Fruit fly (Drosophila melanogaster) whole organism, embryonic: ENCODE measurements around the gene CG4629.

Experiments
- B-H1 ChIP-seq: fragments of 200-800 bp; sonication (Bioruptor generic); IDR thresholded peaks from 3 replicates; pipeline ENCODE4 v1.3.6; 2022; ENCODE audit warnings: missing biosample characterization, missing genetic modification characterization
- B-H2 ChIP-seq: fragments of 200-800 bp; sonication (Bioruptor generic); optimal IDR thresholded peaks from 2 replicates; lab custom pipeline; 2018; ENCODE audit warnings: missing biosample characterization, mild to moderate bottlenecking, missing genetic modification characterization
- CG10366 ChIP-seq: fragments of 200-800 bp; sonication (Bioruptor generic); IDR thresholded peaks from 2 replicates; pipeline ENCODE4 v1.3.6; 2022; ENCODE audit warnings: missing biosample characterization, missing genetic modification characterization
- CG11504 ChIP-seq: fragments of 200-800 bp; sonication (Bioruptor generic); optimal IDR thresholded peaks from 3 replicates; lab custom pipeline; 2019; ENCODE audit warnings: missing biosample characterization, mild to moderate bottlenecking, missing genetic modification characterization, moderate library complexity
- CG12155 ChIP-seq: fragments of 200-800 bp; sonication (Bioruptor generic); optimal IDR thresholded peaks from 3 replicates; lab custom pipeline; 2016; ENCODE audit warnings: missing biosample characterization, missing genetic modification characterization
- CG14014 ChIP-seq: fragments of 200-800 bp; sonication (Bioruptor generic); IDR thresholded peaks from 2 replicates; pipeline ENCODE4 v1.3.6; 2022; ENCODE audit warnings: missing biosample characterization, missing genetic modification characterization
- CG14860 ChIP-seq: fragments of 200-800 bp; sonication (Bioruptor generic); IDR thresholded peaks from 3 replicates; pipeline ENCODE4 v1.3.6; 2022; ENCODE audit warnings: missing biosample characterization, missing genetic modification characterization; ENCODE audit not compliant: partially characterized antibody
- CG17385 ChIP-seq: fragments of 200-800 bp; sonication (Bioruptor generic); optimal IDR thresholded peaks from 3 replicates; lab custom pipeline; 2018; ENCODE audit warnings: missing biosample characterization, mild to moderate bottlenecking, missing genetic modification characterization
- CG2129 ChIP-seq: fragments of 200-800 bp; sonication (Bioruptor generic); IDR thresholded peaks from 2 replicates; pipeline ENCODE4 v1.3.6; 2022; ENCODE audit warnings: missing biosample characterization, missing genetic modification characterization; ENCODE audit not compliant: partially characterized antibody
- CG31441 ChIP-seq: fragments of 200-800 bp; sonication (Bioruptor generic); IDR thresholded peaks from 2 replicates; pipeline ENCODE4 v1.3.6; 2022; ENCODE audit warnings: missing biosample characterization, missing genetic modification characterization
- CG34224 ChIP-seq: fragments of 200-800 bp; sonication (Bioruptor generic); IDR thresholded peaks from 3 replicates; pipeline ENCODE4 v1.3.6; 2022; ENCODE audit warnings: missing biosample characterization, missing genetic modification characterization; ENCODE audit not compliant: partially characterized antibody
- CG8281 ChIP-seq: fragments of 200-800 bp; sonication (Bioruptor generic); optimal IDR thresholded peaks from 2 replicates; lab custom pipeline; 2018; ENCODE audit warnings: missing biosample characterization, mild to moderate bottlenecking, missing genetic modification characterization, moderate library complexity
- CG8924 ChIP-seq: fragments of 200-800 bp; optimal IDR thresholded peaks from 3 replicates; lab custom pipeline; 2019; ENCODE audit warnings: missing biosample characterization, mild to moderate bottlenecking, missing genetic modification characterization, moderate library complexity
- CG9215 ChIP-seq: fragments of 200-800 bp; sonication (Bioruptor generic); IDR thresholded peaks from 2 replicates; pipeline ENCODE4 v1.3.6; 2022; ENCODE audit warnings: missing biosample characterization, missing genetic modification characterization
- CG9797 ChIP-seq: fragments of 200-800 bp; sonication (Bioruptor generic); optimal IDR thresholded peaks from 3 replicates; lab custom pipeline; 2018; ENCODE audit warnings: missing biosample characterization, mild to moderate bottlenecking, missing genetic modification characterization
- CrebB ChIP-seq: fragments of 200-800 bp; sonication (Bioruptor generic); optimal IDR thresholded peaks from 3 replicates; lab custom pipeline; 2018; ENCODE audit warnings: missing biosample characterization, mild to moderate bottlenecking, missing genetic modification characterization
- Ets97D ChIP-seq: fragments of 200-800 bp; sonication (Bioruptor generic); optimal IDR thresholded peaks from 3 replicates; lab custom pipeline; 2016; ENCODE audit warnings: missing biosample characterization, missing genetic modification characterization
- Fer1 ChIP-seq: fragments of 200-800 bp; sonication (Bioruptor generic); optimal IDR thresholded peaks from 2 replicates; lab custom pipeline; 2017; ENCODE audit warnings: missing biosample characterization, mild to moderate bottlenecking, missing genetic modification characterization
- HmgZ ChIP-seq: fragments of 200-800 bp; sonication (Bioruptor generic); optimal IDR thresholded peaks from 2 replicates; lab custom pipeline; 2018; ENCODE audit warnings: missing biosample characterization, mild to moderate bottlenecking, missing genetic modification characterization
- Myb ChIP-seq: fragments of 200-800 bp; sonication (Bioruptor generic); optimal IDR thresholded peaks from 2 replicates; lab custom pipeline; 2016; ENCODE audit warnings: missing biosample characterization, missing genetic modification characterization
- NC2β ChIP-seq: fragments of 200-800 bp; sonication (Bioruptor generic); optimal IDR thresholded peaks from 2 replicates; lab custom pipeline; 2016; ENCODE audit warnings: missing biosample characterization, missing genetic modification characterization
- Scr ChIP-seq: fragments of 200-800 bp; sonication (Bioruptor generic); IDR thresholded peaks from 2 replicates; pipeline ENCODE4 v1.3.6; 2022; ENCODE audit warnings: missing biosample characterization, missing genetic modification characterization; ENCODE audit not compliant: partially characterized antibody
- ara ChIP-seq: fragments of 200-800 bp; sonication (Bioruptor generic); IDR thresholded peaks from 2 replicates; pipeline ENCODE4 v1.3.6; 2022; ENCODE audit warnings: missing biosample characterization, missing genetic modification characterization
- bab2 ChIP-seq: fragments of 200-800 bp; sonication (Bioruptor generic); optimal IDR thresholded peaks from 2 replicates; lab custom pipeline; 2016; ENCODE audit warnings: missing biosample characterization, missing genetic modification characterization
- bowl ChIP-seq: fragments of 200-800 bp; sonication (Bioruptor generic); IDR thresholded peaks from 2 replicates; pipeline ENCODE4 v1.3.6; 2022; ENCODE audit warnings: missing biosample characterization, missing genetic modification characterization
- bsh ChIP-seq, 2 experiments: fragments of 200-800 bp; sonication (Bioruptor generic); optimal IDR thresholded peaks; 2 replicates each; lab custom pipeline; 2017 to 2018; ENCODE audit warnings: mild to moderate bottlenecking in 2 of 2, missing biosample characterization in 2 of 2, missing genetic modification characterization in 2 of 2, moderate library complexity in 1 of 2
- chn ChIP-seq: fragments of 200-800 bp; sonication (Bioruptor generic); optimal IDR thresholded peaks from 2 replicates; lab custom pipeline; 2016; ENCODE audit warnings: missing biosample characterization, missing genetic modification characterization
- crp ChIP-seq, 2 experiments: fragments of 200-800 bp; sonication (Bioruptor generic); optimal IDR thresholded peaks; 2 replicates in 1 of 2; 3 replicates in 1 of 2; lab custom pipeline; 2017; ENCODE audit warnings: missing biosample characterization in 2 of 2, missing genetic modification characterization in 2 of 2, mild to moderate bottlenecking in 1 of 2, moderate library complexity in 1 of 2
- dysf ChIP-seq: fragments of 200-800 bp; sonication (Bioruptor generic); IDR thresholded peaks from 3 replicates; pipeline ENCODE4 v1.3.6; 2022; ENCODE audit warnings: missing biosample characterization, missing genetic modification characterization
- ems ChIP-seq: fragments of 200-800 bp; sonication (Bioruptor generic); optimal IDR thresholded peaks from 3 replicates; lab custom pipeline; 2016; ENCODE audit warnings: missing biosample characterization, missing genetic modification characterization
- gro ChIP-seq: fragments of 200-800 bp; sonication (Bioruptor generic); optimal IDR thresholded peaks from 2 replicates; lab custom pipeline; 2016; ENCODE audit warnings: missing biosample characterization, missing genetic modification characterization
- hb ChIP-seq: fragments of 200-800 bp; sonication (Bioruptor generic); IDR thresholded peaks from 3 replicates; pipeline ENCODE4 v1.3.6; 2022; ENCODE audit warnings: missing biosample characterization, missing genetic modification characterization; ENCODE audit not compliant: partially characterized antibody
- hkb ChIP-seq, 2 experiments: fragments of 200-800 bp in 1 of 2; fragments of >200 bp in 1 of 2; sonication (Bioruptor generic) in 1 of 2; IDR thresholded peaks in 1 of 2; optimal IDR thresholded peaks in 1 of 2; 2 replicates each; pipeline versions ENCODE4 v1.3.6 to Lab custom; 2017 to 2022; ENCODE audit warnings: missing biosample characterization in 1 of 2, missing genetic modification characterization in 1 of 2
- ind ChIP-seq: fragments of 200-800 bp; sonication (Bioruptor generic); optimal IDR thresholded peaks from 3 replicates; lab custom pipeline; 2016; ENCODE audit warnings: missing biosample characterization, missing genetic modification characterization
- inv ChIP-seq: fragments of 200-800 bp; sonication (Bioruptor generic); IDR thresholded peaks from 2 replicates; pipeline ENCODE4 v1.3.6; 2022; ENCODE audit warnings: missing biosample characterization, missing genetic modification characterization; ENCODE audit not compliant: partially characterized antibody
- kah ChIP-seq: fragments of 200-800 bp; sonication (Bioruptor generic); optimal IDR thresholded peaks from 2 replicates; lab custom pipeline; 2018; ENCODE audit warnings: missing biosample characterization, mild to moderate bottlenecking, missing genetic modification characterization
- lilli ChIP-seq: fragments of 200-800 bp; sonication (Bioruptor generic); optimal IDR thresholded peaks from 3 replicates; lab custom pipeline; 2016; ENCODE audit warnings: missing biosample characterization, missing genetic modification characterization
- lov ChIP-seq, 2 experiments: fragments of 200-800 bp in 1 of 2; fragments of >200 bp in 1 of 2; sonication (Bioruptor generic) in 1 of 2; IDR thresholded peaks in 1 of 2; optimal IDR thresholded peaks in 1 of 2; 2 replicates in 1 of 2; 3 replicates in 1 of 2; pipeline versions ENCODE4 v1.3.6 to Lab custom; 2017 to 2022; ENCODE audit warnings: missing biosample characterization in 1 of 2, missing genetic modification characterization in 1 of 2
- mld ChIP-seq: fragments of 200-800 bp; sonication (Bioruptor generic); IDR thresholded peaks from 3 replicates; pipeline ENCODE4 v1.3.6; 2022; ENCODE audit warnings: missing biosample characterization, missing genetic modification characterization; ENCODE audit not compliant: partially characterized antibody
- nmo ChIP-seq: fragments of 200-800 bp; sonication (Bioruptor generic); optimal IDR thresholded peaks from 2 replicates; lab custom pipeline; 2018; ENCODE audit warnings: missing biosample characterization, mild to moderate bottlenecking, missing genetic modification characterization, moderate library complexity
- pan ChIP-seq, 4 experiments: fragments of >200 bp in 3 of 4; fragments of 200-800 bp in 1 of 4; sonication (Bioruptor generic) in 1 of 4; optimal IDR thresholded peaks in 3 of 4; IDR thresholded peaks in 1 of 4; 2 replicates each; pipeline versions ENCODE4 v1.3.6 to Lab custom; 2017 to 2022; ENCODE audit warnings: missing biosample characterization in 2 of 4, missing genetic modification characterization in 2 of 4, mixed read lengths in 1 of 4
- pita ChIP-seq: fragments of 200-800 bp; sonication (Bioruptor generic); optimal IDR thresholded peaks from 2 replicates; lab custom pipeline; 2017; ENCODE audit warnings: missing biosample characterization, mild to moderate bottlenecking, missing genetic modification characterization
- prd ChIP-seq, 3 experiments: fragments of >200 bp in 2 of 3; fragments of 200-800 bp in 1 of 3; sonication (Bioruptor generic) in 1 of 3; optimal IDR thresholded peaks in 2 of 3; IDR thresholded peaks in 1 of 3; 2 replicates in 2 of 3; 3 replicates in 1 of 3; pipeline versions ENCODE4 v1.3.6 to Lab custom; 2017 to 2022; ENCODE audit warnings: missing biosample characterization in 1 of 3, missing genetic modification characterization in 1 of 3
- shn ChIP-seq: fragments of 200-800 bp; sonication (Bioruptor generic); optimal IDR thresholded peaks from 3 replicates; lab custom pipeline; 2016; ENCODE audit warnings: missing biosample characterization, missing genetic modification characterization
- slbo ChIP-seq: fragments of 200-800 bp; sonication (Bioruptor generic); IDR thresholded peaks from 2 replicates; pipeline ENCODE4 v1.3.6; 2022; ENCODE audit warnings: missing biosample characterization, missing genetic modification characterization
- sob ChIP-seq: fragments of 200-800 bp; sonication (Bioruptor generic); IDR thresholded peaks from 2 replicates; pipeline ENCODE4 v1.3.6; 2022; ENCODE audit warnings: missing biosample characterization, missing genetic modification characterization
- sqz ChIP-seq: fragments of 200-800 bp; sonication (Bioruptor generic); optimal IDR thresholded peaks from 3 replicates; lab custom pipeline; 2018; ENCODE audit warnings: missing biosample characterization, mild to moderate bottlenecking, missing genetic modification characterization

Gene CG4629

DNA sequence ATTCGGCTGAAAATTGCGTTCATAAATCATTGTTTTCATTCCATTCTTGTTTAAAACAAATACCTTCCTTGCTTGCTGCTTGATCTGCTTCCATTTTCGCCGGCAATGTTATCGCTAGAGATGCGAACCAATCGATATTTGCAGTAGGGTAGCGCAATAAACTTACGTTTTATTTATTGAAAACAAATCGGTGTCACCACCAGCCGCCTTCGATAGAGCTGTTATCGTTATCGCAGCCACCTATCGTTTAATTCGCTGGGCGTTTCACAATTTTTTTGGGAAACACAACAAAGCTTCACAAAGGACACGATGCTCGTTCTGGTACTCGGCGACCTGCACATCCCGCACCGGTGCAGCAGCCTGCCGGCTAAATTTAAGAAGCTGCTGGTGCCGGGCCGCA is 48.2 kb upstream of the CG4629 start, which contains the start of the genes Tfb4 and Vps29 (continued):
- no peak for TF ChIP-seq prd (optimal IDR thresholded peaks at IDR 0.05; lab: Kevin White, UChicago)
- TF ChIP-seq prd (GFP tag; IDR thresholded peaks at IDR 0.05; lab: Robert Waterston, UW), result peak; percentile 31; the same call in 1 of the 3 replicates
- no peak for TF ChIP-seq sqz (GFP tag; lab: Kevin White, UChicago)
- TF ChIP-seq CG31441 (GFP tag; lab: Robert Waterston, UW), result no peak
- TF ChIP-seq lilli (GFP tag; lab: Kevin White, UChicago), result peak; percentile 82
- peak in 1 of 2 experiments; percentile 61 for TF ChIP-seq crp (GFP tag; optimal IDR thresholded peaks at IDR 0.05; lab: Kevin White, UChicago)
- TF ChIP-seq Scr (GFP tag; lab: Robert Waterston, UW), result peak; percentile 80
- TF ChIP-seq Myb, result peak; percentile 36
- no peak for TF ChIP-seq CG17385 (GFP tag; lab: Kevin White, UChicago)
- TF ChIP-seq B-H1 (GFP tag; lab: Robert Waterston, UW), result no peak; the same call in 2 of the 3 replicates
- TF ChIP-seq slbo, result peak; percentile 69
- peak; percentile 56 for TF ChIP-seq B-H2
- peak; percentile 99 for TF ChIP-seq CG34224 (GFP tag; lab: Robert Waterston, UW)
- no peak for TF ChIP-seq lov (optimal IDR thresholded peaks at IDR 0.05; lab: Kevin White, UChicago)
- peak; percentile 66; the same call in 1 of the 3 replicates for TF ChIP-seq lov (GFP tag; IDR thresholded peaks at IDR 0.05; lab: Robert Waterston, UW)
- no peak for TF ChIP-seq CG11504 (tag; lab: Kevin White, UChicago)
- peak; percentile 56 for TF ChIP-seq HmgZ
- TF ChIP-seq chn, result peak; percentile 55
- TF ChIP-seq CG12155 (GFP tag; lab: Kevin White, UChicago), result peak; percentile 50
- peak in 1 of 2 experiments; percentile 28 for TF ChIP-seq bsh (GFP tag; optimal IDR thresholded peaks at IDR 0.05; lab: Kevin White, UChicago)
- TF ChIP-seq hkb (optimal IDR thresholded peaks at IDR 0.05; lab: Kevin White, UChicago), result no peak
- TF ChIP-seq hkb (GFP tag; IDR thresholded peaks at IDR 0.05; lab: Robert Waterston, UW), result peak; percentile 61
- peak; percentile 7 for TF ChIP-seq CG9797 (GFP tag; lab: Kevin White, UChicago)
- peak; percentile 23; the same call in 1 of the 2 replicates for TF ChIP-seq CG14014
- TF ChIP-seq CG8281, result no peak
- TF ChIP-seq bab2 (GFP tag; lab: Kevin White, UChicago), result peak; percentile 64
- peak; percentile 9; the same call in 1 of the 2 replicates for TF ChIP-seq ara
- TF ChIP-seq pita (GFP tag; lab: Kevin White, UChicago), result no peak
- TF ChIP-seq CG2129 (GFP tag; lab: Robert Waterston, UW), result peak; percentile 70
- peak; percentile 70 for TF ChIP-seq sob
- TF ChIP-seq bowl, result peak; percentile 16; the same call in 1 of the 2 replicates
- TF ChIP-seq hb (GFP tag; lab: Robert Waterston, UW), result peak; percentile 94
- TF ChIP-seq inv, result peak; percentile 68
- TF ChIP-seq kah (GFP tag; lab: Kevin White, UChicago), result no peak
- TF ChIP-seq Fer1 (GFP tag; lab: Kevin White, UChicago), result peak; percentile 46
- TF ChIP-seq CG14860 (GFP tag; lab: Robert Waterston, UW), result peak; percentile 93
- TF ChIP-seq nmo (GFP tag; lab: Kevin White, UChicago), result peak; percentile 3
- TF ChIP-seq Ets97D (GFP tag; lab: Kevin White, UChicago), result peak; percentile 40
- TF ChIP-seq dysf, result peak; percentile 15; the same call in 1 of the 3 replicates
- TF ChIP-seq CrebB, result no peak
- peak; percentile 56 for TF ChIP-seq ind (GFP tag; lab: Kevin White, UChicago)
- TF ChIP-seq pan (optimal IDR thresholded peaks at IDR 0.05; lab: Kevin White, UChicago), result no peak
- peak in 1 of 2 experiments; percentile 52 for TF ChIP-seq pan (GFP tag; optimal IDR thresholded peaks at IDR 0.05 in 1 of 2, IDR thresholded peaks at IDR 0.05 in 1 of 2)
- peak; percentile 67 for TF ChIP-seq ems (GFP tag; lab: Kevin White, UChicago)
- peak; percentile 41; the same call in 1 of the 2 replicates for TF ChIP-seq CG10366 (GFP tag; lab: Robert Waterston, UW)
- peak; percentile 39 for TF ChIP-seq CG8924
- TF ChIP-seq CG9215, result 0 out of 2 replicates have a peak, but pooled peaks have one; percentile 35
- TF ChIP-seq NC2β, result peak; percentile 12
- peak; percentile 96 for TF ChIP-seq mld
- TF ChIP-seq shn, result peak; percentile 18
- TF ChIP-seq gro (GFP tag; lab: Kevin White, UChicago), result peak; percentile 18
